Fruit fly (Drosophila melanogaster) whole organism, adult: ENCODE results near the gene Ir85a.
A peak's percentile ranks its signal among the peaks of the same experiment; 100 is the strongest.

Experiments used
- CG11617 ChIP-seq: fragments of 200-800 bp; sonication (Bioruptor generic); optimal IDR thresholded peaks from 2 replicates; lab custom pipeline; 2017; ENCODE audit warnings: mild to moderate bottlenecking, missing biosample characterization, missing genetic modification reagents, missing genetic modification characterization
- CG12768 ChIP-seq: fragments of 200-800 bp; sonication (Bioruptor generic); optimal IDR thresholded peaks from 2 replicates; lab custom pipeline; 2017; ENCODE audit warnings: missing biosample characterization, missing genetic modification characterization, mild to moderate bottlenecking, moderate library complexity, missing genetic modification reagents
- CG14711 ChIP-seq: fragments of 200-800 bp; sonication (Bioruptor generic); optimal IDR thresholded peaks from 2 replicates; lab custom pipeline; 2018; ENCODE audit warnings: missing biosample characterization, mild to moderate bottlenecking, missing genetic modification characterization, moderate library complexity
- CG1620 ChIP-seq: fragments of 200-800 bp; sonication (Bioruptor generic); optimal IDR thresholded peaks from 2 replicates; lab custom pipeline; 2016; ENCODE audit warnings: missing biosample characterization, missing genetic modification characterization
- CG33017 ChIP-seq: fragments of 200-800 bp; sonication (Bioruptor generic); optimal IDR thresholded peaks from 2 replicates; lab custom pipeline; 2018; ENCODE audit warnings: missing biosample characterization, mild to moderate bottlenecking, missing genetic modification characterization, moderate library complexity
- CG5204 ChIP-seq: fragments of 200-800 bp; sonication (Bioruptor generic); optimal IDR thresholded peaks from 2 replicates; lab custom pipeline; 2016; ENCODE audit warnings: missing biosample characterization, missing genetic modification characterization
- CG7045 ChIP-seq: fragments of 200-800 bp; sonication (Bioruptor generic); optimal IDR thresholded peaks from 2 replicates; lab custom pipeline; 2017; ENCODE audit warnings: missing biosample characterization, mild to moderate bottlenecking, missing genetic modification characterization
- CG7101 ChIP-seq: fragments of 200-800 bp; sonication (Bioruptor generic); optimal IDR thresholded peaks from 2 replicates; lab custom pipeline; 2018; ENCODE audit warnings: missing biosample characterization, mild to moderate bottlenecking, missing genetic modification characterization, moderate library complexity
- Clk ChIP-seq: fragments of 200-800 bp; sonication (Bioruptor generic); optimal IDR thresholded peaks from 2 replicates; lab custom pipeline; 2017; ENCODE audit warnings: missing biosample characterization, missing genetic modification characterization
- Crg-1 ChIP-seq: fragments of 200-800 bp; sonication (Bioruptor generic); optimal IDR thresholded peaks from 2 replicates; lab custom pipeline; 2016; ENCODE audit warnings: missing biosample characterization, missing genetic modification characterization
- Hr96 ChIP-seq: fragments of 200-800 bp; sonication (Bioruptor generic); optimal IDR thresholded peaks from 2 replicates; lab custom pipeline; 2016; ENCODE audit warnings: missing biosample characterization, missing genetic modification characterization
- Mnt ChIP-seq: fragments of 200-800 bp; sonication (Bioruptor generic); optimal IDR thresholded peaks from 2 replicates; lab custom pipeline; 2016; ENCODE audit warnings: missing biosample characterization, mild to moderate bottlenecking, missing genetic modification characterization
- bab1 ChIP-seq: fragments of 200-800 bp; sonication (Bioruptor generic); optimal IDR thresholded peaks from 3 replicates; lab custom pipeline; 2019; ENCODE audit warnings: missing biosample characterization, mild to moderate bottlenecking, missing genetic modification characterization, moderate library complexity
- cic ChIP-seq: fragments of 200-800 bp; sonication (Bioruptor generic); optimal IDR thresholded peaks from 2 replicates; lab custom pipeline; 2017; ENCODE audit warnings: missing biosample characterization, mild to moderate bottlenecking, missing genetic modification characterization, moderate library complexity
- cnc ChIP-seq, 2 experiments: fragments of >200 bp; optimal IDR thresholded peaks; 2 replicates each; lab custom pipeline; 2017
- kay ChIP-seq: fragments of 200-800 bp; sonication (Bioruptor generic); peaks from one replicate; lab custom pipeline; 2016; ENCODE audit warnings: missing biosample characterization, missing genetic modification characterization, borderline replicate concordance
- ovo ChIP-seq: fragments of 200-800 bp; sonication (Bioruptor generic); optimal IDR thresholded peaks from 2 replicates; lab custom pipeline; 2016; ENCODE audit warnings: missing biosample characterization, missing genetic modification characterization
- pad ChIP-seq: fragments of 200-800 bp; sonication (Bioruptor generic); optimal IDR thresholded peaks from 3 replicates; lab custom pipeline; 2017; ENCODE audit warnings: missing biosample characterization, missing genetic modification characterization, mild to moderate bottlenecking, moderate library complexity, missing genetic modification reagents
- tj ChIP-seq: fragments of 200-800 bp; sonication (Bioruptor generic); optimal IDR thresholded peaks from 3 replicates; lab custom pipeline; 2017; ENCODE audit warnings: missing biosample characterization, mild to moderate bottlenecking, missing genetic modification characterization, moderate library complexity
- toe ChIP-seq: fragments of 200-800 bp; sonication (Bioruptor generic); optimal IDR thresholded peaks from 2 replicates; lab custom pipeline; 2016; ENCODE audit warnings: missing biosample characterization, missing genetic modification characterization

Gene Ir85a

DNA sequence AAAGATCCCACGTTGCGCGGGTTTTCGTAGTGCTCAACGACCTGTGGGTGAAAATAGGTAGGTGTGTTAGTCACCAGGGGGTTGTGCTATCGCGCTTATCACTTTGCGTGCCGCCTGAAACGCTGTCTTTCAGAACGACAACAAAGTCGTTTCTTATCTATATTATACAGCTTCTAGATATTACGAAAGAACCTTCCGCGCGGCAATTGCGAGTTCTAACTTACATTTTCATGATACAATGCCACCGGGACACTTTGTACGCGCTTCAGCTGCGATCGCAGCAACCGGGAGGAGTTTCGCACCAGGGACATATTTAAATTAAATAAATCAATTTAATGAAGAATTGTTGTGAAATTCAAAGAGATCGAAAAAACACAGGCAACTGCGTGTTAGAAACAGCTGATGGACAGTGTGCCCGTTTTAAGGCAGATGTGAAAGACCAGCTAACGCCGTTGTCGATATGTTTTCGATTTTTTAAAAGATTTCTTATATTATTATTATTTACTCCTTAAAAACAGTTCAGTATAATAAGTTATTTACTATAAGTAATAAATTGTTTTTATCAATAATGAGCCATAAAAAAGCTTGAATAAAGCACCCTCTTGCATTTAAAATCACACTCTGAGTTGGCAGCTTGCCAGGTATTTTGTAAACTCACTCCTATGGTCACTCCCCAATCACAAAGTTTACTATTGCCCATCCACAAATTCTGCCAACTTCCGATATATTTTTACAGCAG is 29.4 kb downstream of the Ir85a start, which contains the start of the genes IscU and CG8379:
Gene IscU (minus strand): TSS at position 417 of the 739 bp plus-strand sequence.
Gene CG8379 (plus strand): TSS at position 651 of the 739 bp plus-strand sequence.
- no peak for TF ChIP-seq CG5204
- no peak for TF ChIP-seq cnc (optimal IDR thresholded peaks at IDR 0.05; lab: Kevin White, UChicago)
- TF ChIP-seq pad (GFP tag; lab: Kevin White, UChicago), result no peak
- TF ChIP-seq ovo, result no peak
- TF ChIP-seq CG1620 (GFP tag; lab: Kevin White, UChicago), result no peak
- TF ChIP-seq Mnt (GFP tag; lab: Kevin White, UChicago), result peak; percentile 50
- peak; percentile 82 for TF ChIP-seq kay
- TF ChIP-seq tj (GFP tag; lab: Kevin White, UChicago), result peak; percentile 29
- TF ChIP-seq CG12768 (GFP tag; lab: Kevin White, UChicago), result no peak
- no peak for TF ChIP-seq CG33017 (tag; lab: Kevin White, UChicago)
- peak; percentile 55 for TF ChIP-seq bab1 (GFP tag; lab: Kevin White, UChicago)
- TF ChIP-seq cic (GFP tag; lab: Kevin White, UChicago), result no peak
- TF ChIP-seq toe (GFP tag; lab: Kevin White, UChicago), result no peak
- TF ChIP-seq CG7101 (tag; lab: Kevin White, UChicago), result peak; percentile 41
- peak; percentile 46 for TF ChIP-seq CG11617 (GFP tag; lab: Kevin White, UChicago)
- TF ChIP-seq Crg-1 (GFP tag; lab: Kevin White, UChicago), result peak; percentile 15
- TF ChIP-seq Clk (GFP tag; lab: Kevin White, UChicago), result no peak
- no peak for TF ChIP-seq Hr96
- peak; percentile 6 for TF ChIP-seq CG14711 (tag; lab: Kevin White, UChicago)
- TF ChIP-seq CG7045 (GFP tag; lab: Kevin White, UChicago), result no peak

DNA sequence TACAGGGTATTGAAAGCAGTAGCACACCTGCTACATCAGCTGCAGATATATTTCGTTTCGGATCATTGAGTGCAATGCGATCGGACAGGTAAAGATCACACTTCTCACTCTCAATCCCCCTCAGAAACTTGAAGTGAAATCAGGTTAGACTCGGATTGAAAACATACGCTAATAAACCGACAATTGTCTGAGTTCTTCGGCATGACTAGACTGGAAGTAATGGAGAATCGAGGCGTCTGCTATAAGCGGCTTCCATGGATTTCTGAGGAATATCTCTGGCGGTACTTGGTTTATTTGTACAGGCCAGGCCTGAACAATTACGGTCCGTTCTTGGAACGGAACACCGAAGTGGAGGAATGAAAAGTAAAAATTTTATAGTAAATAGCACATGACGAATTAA is 46.6 kb downstream of the Ir85a start:
- TF ChIP-seq ovo, result no peak
- no peak for TF ChIP-seq bab1 (GFP tag; lab: Kevin White, UChicago)
- no peak for TF ChIP-seq cnc (optimal IDR thresholded peaks at IDR 0.05; lab: Kevin White, UChicago)
- TF ChIP-seq Crg-1 (GFP tag; lab: Kevin White, UChicago), result no peak
- no peak for TF ChIP-seq Mnt (GFP tag; lab: Kevin White, UChicago)
- no peak for TF ChIP-seq CG12768 (GFP tag; lab: Kevin White, UChicago)
- no peak for TF ChIP-seq kay
- no peak for TF ChIP-seq CG7101 (tag; lab: Kevin White, UChicago)
- no peak for TF ChIP-seq pad (GFP tag; lab: Kevin White, UChicago)
- no peak for TF ChIP-seq CG1620 (GFP tag; lab: Kevin White, UChicago)
- no peak for TF ChIP-seq tj (GFP tag; lab: Kevin White, UChicago)
- no peak for TF ChIP-seq CG33017 (tag; lab: Kevin White, UChicago)
- TF ChIP-seq CG7045 (GFP tag; lab: Kevin White, UChicago), result no peak
- no peak for TF ChIP-seq Hr96
- TF ChIP-seq CG14711 (tag; lab: Kevin White, UChicago), result no peak
- no peak for TF ChIP-seq CG5204
- TF ChIP-seq Clk (GFP tag; lab: Kevin White, UChicago), result no peak
- TF ChIP-seq cic (GFP tag; lab: Kevin White, UChicago), result no peak

DNA sequence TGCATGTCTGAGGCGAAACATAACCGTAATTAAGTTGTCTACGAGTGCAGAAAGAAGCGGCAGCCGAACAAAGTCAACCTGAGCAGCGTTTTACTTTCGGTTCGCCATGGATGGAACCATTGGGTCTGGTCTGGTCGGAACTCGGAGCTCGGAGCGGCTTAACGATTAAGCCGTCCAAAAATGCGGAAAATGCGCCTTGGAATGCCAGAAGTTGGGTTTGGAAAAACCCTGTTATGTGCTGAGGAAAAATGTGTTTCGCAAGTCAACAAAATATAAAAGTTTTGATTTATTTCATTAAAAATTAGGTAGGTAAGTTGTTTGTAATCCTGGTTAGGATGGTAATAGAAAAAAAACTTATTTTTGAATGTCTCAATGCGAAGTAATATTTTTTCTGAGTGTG is 47.0 kb downstream of the Ir85a start:
- TF ChIP-seq CG7101 (tag; lab: Kevin White, UChicago) (no peak), CG12768 (GFP tag; lab: Kevin White, UChicago) (no peak), Hr96 (no peak), CG11617 (GFP tag; lab: Kevin White, UChicago) (no peak), CG33017 (tag; lab: Kevin White, UChicago) (no peak), Mnt (GFP tag; lab: Kevin White, UChicago) (no peak)

DNA sequence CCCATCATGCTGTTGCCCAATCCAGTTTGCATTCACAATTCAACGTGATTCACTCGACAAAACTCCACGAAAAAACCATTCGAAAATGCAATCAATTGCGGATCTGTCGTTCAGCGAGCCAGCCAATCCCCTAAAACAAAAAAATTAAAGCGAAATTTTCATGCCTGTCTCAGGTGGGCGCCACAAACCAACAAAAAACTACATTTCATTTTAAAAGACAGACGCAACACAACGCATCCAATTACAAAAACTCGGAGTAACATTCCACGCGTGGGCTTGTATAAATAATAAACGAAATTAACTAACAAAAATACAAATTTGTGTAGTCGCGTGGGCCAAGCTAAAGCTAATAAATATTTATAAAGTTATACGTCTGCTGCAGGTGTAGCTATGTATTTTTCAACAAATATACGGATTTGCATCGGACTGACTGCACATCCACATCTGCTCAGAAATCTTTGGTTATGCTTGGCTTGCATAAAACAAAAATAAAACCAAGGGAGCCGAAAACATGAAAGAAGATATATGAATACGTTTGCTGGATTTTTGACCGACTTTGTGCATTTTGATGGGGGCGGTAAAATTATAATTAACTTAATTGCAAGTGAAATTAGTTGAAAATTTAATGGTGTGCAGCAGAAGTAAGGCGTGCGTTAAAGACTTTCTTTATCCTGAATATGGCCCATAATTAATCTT is 49.6 kb downstream of the Ir85a start:
- TF ChIP-seq cic (GFP tag; lab: Kevin White, UChicago) (no peak), tj (GFP tag; lab: Kevin White, UChicago) (peak; percentile 80), Hr96 (no peak), kay (peak; percentile 77), Crg-1 (GFP tag; lab: Kevin White, UChicago) (no peak)

DNA sequence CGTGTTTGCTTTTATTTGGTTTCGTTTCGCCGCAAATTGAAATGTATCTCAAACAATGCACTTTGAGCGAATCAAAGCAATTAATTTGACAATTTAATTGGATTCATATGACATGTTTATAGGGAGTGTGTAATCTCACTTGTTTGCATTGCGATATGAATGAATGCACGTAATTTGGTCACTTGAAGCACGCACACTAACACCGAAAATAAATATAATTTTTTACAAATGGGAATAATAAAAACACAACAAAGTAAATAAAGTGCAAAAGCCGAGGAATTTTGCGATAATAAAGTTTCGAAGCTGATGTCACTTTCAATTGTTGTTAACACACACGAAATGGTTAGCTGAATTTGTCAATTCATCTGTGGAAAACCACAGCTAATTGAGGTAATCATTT is 50.5 kb downstream of the Ir85a start:
- TF ChIP-seq Crg-1 (GFP tag; lab: Kevin White, UChicago) (no peak), cic (GFP tag; lab: Kevin White, UChicago) (peak; percentile 83), CG7101 (tag; lab: Kevin White, UChicago) (peak; percentile 25), kay (peak; percentile 67), CG5204 (peak; percentile 2), CG11617 (GFP tag; lab: Kevin White, UChicago) (no peak), CG33017 (tag; lab: Kevin White, UChicago) (no peak), CG12768 (GFP tag; lab: Kevin White, UChicago) (peak; percentile 40), Mnt (GFP tag; lab: Kevin White, UChicago) (no peak), CG7045 (GFP tag; lab: Kevin White, UChicago) (no peak), CG14711 (tag; lab: Kevin White, UChicago) (no peak)
